Fruit fly (Drosophila melanogaster): ENCODE measurements around the gene CG8997.

dm6 chr2L:13820176-13820575 is 24.9 kb downstream of the CG8997 start:
- TF ChIP-seq CG34367 (tag; optimal IDR thresholded peaks at IDR 0.05) (no peak), CG13204 (GFP tag; optimal IDR thresholded peaks at IDR 0.05) (no peak), D1 (tag; optimal IDR thresholded peaks at IDR 0.05) (no peak), CG17806 (tag; optimal IDR thresholded peaks at IDR 0.05) (no peak)

All from whole organism, pupa.